Fruit fly (Drosophila melanogaster): ENCODE data around the gene CG31697.

CG31697 gene

dm6 chr2L:19533247-19533646 is 2.0 kb upstream of the CG31697 start, which contains the start of gene CG33116 (continued):
- TF ChIP-seq pzg (GFP tag; optimal IDR thresholded peaks at IDR 0.05), result peak; percentile 63
- TF ChIP-seq CG1233 (GFP tag; optimal IDR thresholded peaks at IDR 0.05), result peak; percentile 80
- TF ChIP-seq CG14710 (tag; optimal IDR thresholded peaks at IDR 0.05), result peak; percentile 78
- peak; percentile 90 for TF ChIP-seq lab (GFP tag; optimal IDR thresholded peaks at IDR 0.05)
- no peak for TF ChIP-seq CG14667 (GFP tag; IDR thresholded peaks at IDR 0.05)
- peak; percentile 75 for TF ChIP-seq CG1602 (GFP tag; optimal IDR thresholded peaks at IDR 0.05)
- peak in 1 of 2 experiments; percentile 17 for TF ChIP-seq Hr78 (GFP tag; optimal IDR thresholded peaks at IDR 0.05)
- peak; percentile 51 for TF ChIP-seq sd (tag; optimal IDR thresholded peaks at IDR 0.05)
- peak; percentile 38 for TF ChIP-seq CG4328 (GFP tag; optimal IDR thresholded peaks at IDR 0.05)
- no peak; the same call in 1 of the 2 replicates for TF ChIP-seq amos (GFP tag; IDR thresholded peaks at IDR 0.05; ENCODE audit: partially characterized antibody)
- TF ChIP-seq NC2α (GFP tag; optimal IDR thresholded peaks at IDR 0.05), result peak; percentile 76
- TF ChIP-seq CG13424 (tag; optimal IDR thresholded peaks at IDR 0.05), result peak; percentile 76
- TF ChIP-seq luna (GFP tag; optimal IDR thresholded peaks at IDR 0.05), result peak; percentile 12
- peak; percentile 72 for TF ChIP-seq Gug (GFP tag; IDR thresholded peaks at IDR 0.05)
- peak; percentile 83 for TF ChIP-seq ems (GFP tag; optimal IDR thresholded peaks at IDR 0.05)
- peak; percentile 17 for TF ChIP-seq gfzf (GFP tag; optimal IDR thresholded peaks at IDR 0.05)
- TF ChIP-seq NfI (GFP tag; optimal IDR thresholded peaks at IDR 0.05), result peak; percentile 87
- TF ChIP-seq CG10979 (tag; optimal IDR thresholded peaks at IDR 0.05), result peak; percentile 84
- TF ChIP-seq tin (GFP tag; optimal IDR thresholded peaks at IDR 0.05), result peak; percentile 87
- TF ChIP-seq CG13296 (GFP tag; optimal IDR thresholded peaks at IDR 0.05), result peak; percentile 74
- TF ChIP-seq CG8089 (GFP tag; optimal IDR thresholded peaks at IDR 0.05), result peak; percentile 68
- peak; percentile 20; the same call in 1 of the 3 replicates for TF ChIP-seq CG11093 (GFP tag; IDR thresholded peaks at IDR 0.05)
- peak; percentile 92 for TF ChIP-seq Rfx (GFP tag; IDR thresholded peaks at IDR 0.05)
- peak; percentile 73 for TF ChIP-seq slp2 (GFP tag; optimal IDR thresholded peaks at IDR 0.05)
- peak in 1 of 2 experiments; percentile 53 for TF ChIP-seq Eip74EF (GFP tag; optimal IDR thresholded peaks at IDR 0.05)
- TF ChIP-seq CG9817 (tag; optimal IDR thresholded peaks at IDR 0.05), result peak; percentile 65
- TF ChIP-seq Nf-YC (tag; optimal IDR thresholded peaks at IDR 0.05), result peak; percentile 51
- TF ChIP-seq btn (GFP tag; optimal IDR thresholded peaks at IDR 0.05), result peak; percentile 59
- TF ChIP-seq caup (GFP tag; optimal IDR thresholded peaks at IDR 0.05; ENCODE audit: severe bottlenecking), result peak; percentile 82
- TF ChIP-seq cas (GFP tag; IDR thresholded peaks at IDR 0.05), result peak; percentile 32; the same call in 1 of the 2 replicates
- peak; percentile 83 for TF ChIP-seq CG18599 (GFP tag; optimal IDR thresholded peaks at IDR 0.05)
- peak; percentile 97 for TF ChIP-seq sens (GFP tag)
- TF ChIP-seq HLH54F (GFP tag; optimal IDR thresholded peaks at IDR 0.05), result peak; percentile 92
- peak; percentile 79 for TF ChIP-seq HHEX (GFP tag; optimal IDR thresholded peaks at IDR 0.05)
- TF ChIP-seq CG13287 (GFP tag; IDR thresholded peaks at IDR 0.05; ENCODE audit: partially characterized antibody), result peak; percentile 54
- TF ChIP-seq CG11696 (GFP tag; IDR thresholded peaks at IDR 0.05), result peak; percentile 100
- peak; percentile 81 for TF ChIP-seq CG33557 (GFP tag; optimal IDR thresholded peaks at IDR 0.05)
- peak; percentile 47 for TF ChIP-seq CG4282 (GFP tag; optimal IDR thresholded peaks at IDR 0.05)
- peak; percentile 82 for TF ChIP-seq ase (GFP tag; IDR thresholded peaks at IDR 0.05)
- peak; percentile 63 for TF ChIP-seq CG1792 (GFP tag; optimal IDR thresholded peaks at IDR 0.05)
- peak; percentile 3 for TF ChIP-seq hkb (optimal IDR thresholded peaks at IDR 0.05)
- TF ChIP-seq hkb (GFP tag; IDR thresholded peaks at IDR 0.05), result peak; percentile 79
- peak; percentile 86 for TF ChIP-seq gro (GFP tag; optimal IDR thresholded peaks at IDR 0.05)
- TF ChIP-seq CG17359 (tag; optimal IDR thresholded peaks at IDR 0.05), result peak; percentile 80
- TF ChIP-seq CG32772 (GFP tag; IDR thresholded peaks at IDR 0.05), result peak; percentile 67
- peak; percentile 78 for TF ChIP-seq Fer3 (tag; optimal IDR thresholded peaks at IDR 0.05)
- TF ChIP-seq Vsx1 (GFP tag; optimal IDR thresholded peaks at IDR 0.05), result peak; percentile 38
- TF ChIP-seq lola (GFP tag; optimal IDR thresholded peaks at IDR 0.05), result peak in 1 of 3 experiments; percentile 85
- TF ChIP-seq CG17186 (GFP tag; optimal IDR thresholded peaks at IDR 0.05), result peak; percentile 70

All from whole organism, embryonic.